Fruit fly (Drosophila melanogaster) whole organism, embryonic: ENCODE data around the gene CG12992.

ENCODE experiments used
- CG18262 ChIP-seq: fragments of 200-800 bp; optimal IDR thresholded peaks from 3 replicates; lab custom pipeline; 2019; ENCODE audit warnings: missing biosample characterization, mild to moderate bottlenecking, missing genetic modification characterization, moderate library complexity
- CG3847 ChIP-seq: fragments of 200-800 bp; sonication (Bioruptor generic); IDR thresholded peaks from 2 replicates; pipeline ENCODE4 v1.3.6; 2022; ENCODE audit warnings: missing biosample characterization, missing genetic modification characterization
- Camta ChIP-seq: fragments of 200-800 bp; sonication (Bioruptor generic); optimal IDR thresholded peaks from 2 replicates; lab custom pipeline; 2016; ENCODE audit warnings: missing biosample characterization, missing genetic modification characterization
- Doc2 ChIP-seq: fragments of 200-800 bp; sonication (Bioruptor generic); IDR thresholded peaks from 2 replicates; pipeline ENCODE4 v1.3.6; 2022; ENCODE audit warnings: missing biosample characterization, missing genetic modification characterization
- Gsc ChIP-seq: fragments of 200-800 bp; sonication (Bioruptor generic); IDR thresholded peaks from 2 replicates; pipeline ENCODE4 v1.3.6; 2022; ENCODE audit warnings: missing biosample characterization, missing genetic modification characterization
- Sox102F ChIP-seq: fragments of 200-800 bp; sonication (Bioruptor generic); optimal IDR thresholded peaks from 2 replicates; lab custom pipeline; 2018; ENCODE audit warnings: missing biosample characterization, mild to moderate bottlenecking, missing genetic modification characterization, moderate library complexity
- ap ChIP-seq: fragments of 200-800 bp; sonication (Bioruptor generic); IDR thresholded peaks from 2 replicates; pipeline ENCODE4 v1.3.6; 2022; ENCODE audit warnings: missing biosample characterization, missing genetic modification characterization
- insv ChIP-seq, 2 experiments: fragments of 200-800 bp; sonication (Bioruptor generic); optimal IDR thresholded peaks; 3 replicates each; lab custom pipeline; 2016 to 2018; ENCODE audit warnings: missing biosample characterization in 2 of 2, missing genetic modification characterization in 2 of 2
- wor ChIP-seq: fragments of 200-800 bp; sonication (Bioruptor generic); IDR thresholded peaks from 2 replicates; pipeline ENCODE4 v1.3.6; 2022; ENCODE audit warnings: missing biosample characterization, missing genetic modification characterization

dm6 chrX:17594745-17595144, 6.1 kb downstream of the CG12992 start:
- no peak for TF ChIP-seq Gsc (GFP tag; lab: Robert Waterston, UW)
- TF ChIP-seq Camta (GFP tag; lab: Kevin White, UChicago), result no peak
- no peak for TF ChIP-seq CG18262 (tag; lab: Kevin White, UChicago)
- no peak for TF ChIP-seq ap (GFP tag; lab: Robert Waterston, UW)
- no peak for TF ChIP-seq CG3847 (GFP tag; lab: Robert Waterston, UW)
- no peak for TF ChIP-seq insv (GFP tag; optimal IDR thresholded peaks at IDR 0.05; lab: Kevin White, UChicago)
- no peak for TF ChIP-seq Sox102F
- TF ChIP-seq Doc2, result no peak
- no peak for TF ChIP-seq wor (GFP tag; lab: Robert Waterston, UW)
